Fruit fly (Drosophila melanogaster) whole organism, wandering third instar larva: ENCODE measurements around the gene Pi4KIIalpha.

Experiments used
- Abd-B ChIP-seq: fragments of >200 bp; optimal IDR thresholded peaks from 2 replicates; lab custom pipeline; 2017; ENCODE audit warnings: missing biosample characterization, missing genetic modification characterization
- CG9705 ChIP-seq: fragments of 200-800 bp; sonication (Bioruptor generic); optimal IDR thresholded peaks from 2 replicates; lab custom pipeline; 2018; ENCODE audit warnings: missing biosample characterization, mild to moderate bottlenecking, missing genetic modification characterization
- CrebA ChIP-seq: fragments of 200-800 bp; sonication (Bioruptor generic); optimal IDR thresholded peaks from 2 replicates; lab custom pipeline; 2016; ENCODE audit warnings: missing biosample characterization, mild to moderate bottlenecking, missing genetic modification characterization, borderline replicate concordance
- Dfd ChIP-seq: fragments of >200 bp; optimal IDR thresholded peaks from 2 replicates; lab custom pipeline; 2017; ENCODE audit warnings: missing biosample characterization, missing genetic modification characterization
- Dif ChIP-seq: fragments of 200-275, 200-300 bp; sonication (Bioruptor generic); optimal IDR thresholded peaks from 2 replicates; lab custom pipeline; 2018; ENCODE audit warnings: missing biosample characterization, missing genetic modification characterization; ENCODE audit not compliant: partially characterized antibody
- GATAd ChIP-seq: sonication (Bioruptor generic); optimal IDR thresholded peaks from 2 replicates; lab custom pipeline; 2016; ENCODE audit warnings: missing biosample characterization, missing genetic modification characterization
- Hnf4 ChIP-seq: fragments of 200-800 bp; sonication (Bioruptor generic); optimal IDR thresholded peaks from 2 replicates; lab custom pipeline; 2016; ENCODE audit warnings: missing biosample characterization, mild to moderate bottlenecking, missing genetic modification characterization
- Hr78 ChIP-seq: fragments of >200 bp; optimal IDR thresholded peaks from 2 replicates; lab custom pipeline; 2017; ENCODE audit warnings: missing biosample characterization, missing genetic modification characterization
- Hr83 ChIP-seq: fragments of 200-300 bp; sonication (Bioruptor generic); optimal IDR thresholded peaks from 2 replicates; lab custom pipeline; 2016; ENCODE audit warnings: missing biosample characterization, mild to moderate bottlenecking, missing genetic modification characterization, moderate library complexity; ENCODE audit not compliant: poor library complexity, severe bottlenecking
- Jra ChIP-seq: sonication (Bioruptor generic); optimal IDR thresholded peaks from 2 replicates; lab custom pipeline; 2016; ENCODE audit warnings: missing biosample characterization, missing genetic modification characterization
- Mio ChIP-seq: sonication (Bioruptor generic); optimal IDR thresholded peaks from 2 replicates; lab custom pipeline; 2016; ENCODE audit warnings: missing biosample characterization, missing genetic modification characterization
- Myc ChIP-seq: fragments of >200 bp; optimal IDR thresholded peaks from 2 replicates; lab custom pipeline; 2017
- N ChIP-seq: fragments of >200 bp; optimal IDR thresholded peaks from 2 replicates; lab custom pipeline; 2018; ENCODE audit warnings: missing biosample characterization, missing external identifiers, missing genetic modification characterization
- OdsH ChIP-seq: fragments of 200-800 bp; sonication (Bioruptor generic); optimal IDR thresholded peaks from 2 replicates; lab custom pipeline; 2016; ENCODE audit warnings: missing biosample characterization, mild to moderate bottlenecking, missing genetic modification characterization
- Rel ChIP-seq, 2 experiments: fragments of 200-800 bp; sonication (Bioruptor generic) in 1 of 2; optimal IDR thresholded peaks; 2 replicates in 1 of 2; 3 replicates in 1 of 2; lab custom pipeline; 2016 to 2019; ENCODE audit warnings: mild to moderate bottlenecking in 2 of 2, missing biosample characterization in 2 of 2, missing genetic modification characterization in 2 of 2, moderate library complexity in 1 of 2
- Vsx2 ChIP-seq: fragments of 200-300, 225-300 bp; sonication (Bioruptor generic); optimal IDR thresholded peaks from 2 replicates; lab custom pipeline; 2018; ENCODE audit warnings: missing biosample characterization, missing genetic modification characterization; ENCODE audit not compliant: partially characterized antibody
- dl ChIP-seq, 2 experiments: fragments of 175-275, 200-275 bp in 1 of 2; fragments of 200-275 bp in 1 of 2; sonication (Bioruptor generic); optimal IDR thresholded peaks; lab custom pipeline; 2018; ENCODE audit warnings: mild to moderate bottlenecking in 2 of 2, missing biosample characterization in 2 of 2, missing genetic modification characterization in 2 of 2, moderate library complexity in 2 of 2; ENCODE audit not compliant: partially characterized antibody in 2 of 2, insufficient read depth in 1 of 2
- dmrt93B ChIP-seq: fragments of 200-800 bp; sonication (Bioruptor generic); optimal IDR thresholded peaks from 2 replicates; lab custom pipeline; 2018; ENCODE audit warnings: missing biosample characterization, mild to moderate bottlenecking, missing genetic modification characterization
- dsf ChIP-seq: sonication (Bioruptor generic); optimal IDR thresholded peaks from 2 replicates; lab custom pipeline; 2016; ENCODE audit warnings: missing biosample characterization, missing genetic modification characterization, borderline replicate concordance
- ey ChIP-seq: fragments of 200-800 bp; sonication (Bioruptor generic); optimal IDR thresholded peaks from 2 replicates; lab custom pipeline; 2016; ENCODE audit warnings: missing biosample characterization, missing genetic modification characterization
- foxo ChIP-seq, 2 experiments: fragments of 200-800 bp; sonication (Bioruptor generic); optimal IDR thresholded peaks; 2 replicates in 1 of 2; 3 replicates in 1 of 2; lab custom pipeline; 2016 to 2017; ENCODE audit warnings: missing biosample characterization in 2 of 2, missing genetic modification characterization in 2 of 2
- fru ChIP-seq: fragments of 200-800 bp; sonication (Bioruptor generic); optimal IDR thresholded peaks from 3 replicates; lab custom pipeline; 2016; ENCODE audit warnings: missing biosample characterization, mild to moderate bottlenecking, missing genetic modification characterization
- h ChIP-seq: fragments of 200-800 bp; sonication (Bioruptor generic); optimal IDR thresholded peaks from 3 replicates; lab custom pipeline; 2016; ENCODE audit warnings: missing biosample characterization, mild to moderate bottlenecking, missing genetic modification characterization
- jim ChIP-seq: fragments of 175-275, 200-325 bp; sonication (Bioruptor generic); optimal IDR thresholded peaks from 2 replicates; lab custom pipeline; 2016; ENCODE audit warnings: missing biosample characterization, mild to moderate bottlenecking, missing genetic modification characterization
- lola ChIP-seq: fragments of >200 bp; optimal IDR thresholded peaks from 2 replicates; lab custom pipeline; 2017; ENCODE audit warnings: missing biosample characterization, missing genetic modification characterization
- pan ChIP-seq: fragments of >200 bp; optimal IDR thresholded peaks from 2 replicates; lab custom pipeline; 2017
- psq ChIP-seq: fragments of 200-800 bp; sonication (Bioruptor generic); optimal IDR thresholded peaks from 3 replicates; lab custom pipeline; 2017; ENCODE audit warnings: missing biosample characterization, mild to moderate bottlenecking, missing genetic modification characterization, moderate library complexity
- sage ChIP-seq: fragments of 200-800 bp; sonication (Bioruptor generic); optimal IDR thresholded peaks from 2 replicates; lab custom pipeline; 2016; ENCODE audit warnings: missing biosample characterization, mild to moderate bottlenecking, missing genetic modification characterization
- sv ChIP-seq: fragments of 200-800 bp; sonication (Bioruptor generic); optimal IDR thresholded peaks from 3 replicates; lab custom pipeline; 2016; ENCODE audit warnings: missing biosample characterization, missing genetic modification characterization
- tai ChIP-seq: sonication (Bioruptor generic); optimal IDR thresholded peaks from 2 replicates; lab custom pipeline; 2016; ENCODE audit warnings: missing biosample characterization, missing genetic modification characterization
- usp ChIP-seq: fragments of >200 bp; optimal IDR thresholded peaks from 2 replicates; lab custom pipeline; 2017; ENCODE audit warnings: missing biosample characterization, missing genetic modification characterization
- woc ChIP-seq: sonication (Bioruptor generic); optimal IDR thresholded peaks from 2 replicates; lab custom pipeline; 2016; ENCODE audit warnings: missing biosample characterization, mild to moderate bottlenecking, missing genetic modification characterization

Gene Pi4KIIalpha

dm6 chr3R:5550452-5550851 lies 13.0 kb downstream of the Pi4KIIalpha start:
- no peak for TF ChIP-seq psq (GFP tag; lab: Kevin White, UChicago)
- no peak for TF ChIP-seq usp (GFP tag; lab: Kevin White, UChicago)
- TF ChIP-seq pan (lab: Kevin White, UChicago): no peak

- peak; percentile 69 for TF ChIP-seq Myc (lab: Kevin White, UChicago)
- no peak for TF ChIP-seq dsf
- TF ChIP-seq h (GFP tag; lab: Kevin White, UChicago): peak; percentile 87
- no peak for TF ChIP-seq lola (GFP tag; lab: Kevin White, UChicago)
- TF ChIP-seq woc (GFP tag; lab: Kevin White, UChicago): peak; percentile 62
- TF ChIP-seq Jra (GFP tag; lab: Kevin White, UChicago): no peak
- TF ChIP-seq CG9705 (GFP tag; lab: Kevin White, UChicago): peak; percentile 38
- TF ChIP-seq ey: peak; percentile 42
- TF ChIP-seq Rel (GFP tag; optimal IDR thresholded peaks at IDR 0.05; lab: Kevin White, UChicago): no peak
- peak; percentile 41 for TF ChIP-seq Rel (tag; optimal IDR thresholded peaks at IDR 0.05; lab: Kevin White, UChicago)
- TF ChIP-seq Dif (GFP tag; lab: Kevin White, UChicago): peak; percentile 31
- TF ChIP-seq OdsH: peak; percentile 32
- peak in 1 of 2 experiments; percentile 69 for TF ChIP-seq foxo (GFP tag; optimal IDR thresholded peaks at IDR 0.05; lab: Kevin White, UChicago)
- TF ChIP-seq Hr83 (GFP tag; lab: Kevin White, UChicago): peak; percentile 87
- TF ChIP-seq sv: peak; percentile 44
- no peak for TF ChIP-seq N (GFP tag; lab: Kevin White, UChicago)
Measured at dm6 chr3R:5547464-5547943, 15.9 kb downstream of the Pi4KIIalpha start, which contains the start of gene CG2519. TSS of gene CG2519 (minus strand) at chr3R:5547775.

- no peak for TF ChIP-seq jim (GFP tag; lab: Kevin White, UChicago)
- TF ChIP-seq Jra (GFP tag; lab: Kevin White, UChicago): no peak
- no peak for TF ChIP-seq Hr83 (GFP tag; lab: Kevin White, UChicago)
- no peak for TF ChIP-seq Dfd (GFP tag; lab: Kevin White, UChicago)
- no peak for TF ChIP-seq h (GFP tag; lab: Kevin White, UChicago)
- TF ChIP-seq fru (GFP tag; lab: Kevin White, UChicago): no peak
- TF ChIP-seq Rel (GFP tag; optimal IDR thresholded peaks at IDR 0.05; lab: Kevin White, UChicago): no peak
- no peak for TF ChIP-seq Rel (tag; optimal IDR thresholded peaks at IDR 0.05; lab: Kevin White, UChicago)
- no peak for TF ChIP-seq Vsx2 (GFP tag; lab: Kevin White, UChicago)
- TF ChIP-seq Abd-B (GFP tag; lab: Kevin White, UChicago): no peak
- no peak for TF ChIP-seq lola (GFP tag; lab: Kevin White, UChicago)
- no peak for TF ChIP-seq pan (lab: Kevin White, UChicago)
- no peak for TF ChIP-seq CG9705 (GFP tag; lab: Kevin White, UChicago)
- TF ChIP-seq woc (GFP tag; lab: Kevin White, UChicago): no peak
- no peak for TF ChIP-seq sv
- no peak for TF ChIP-seq usp (GFP tag; lab: Kevin White, UChicago)
- no peak for TF ChIP-seq Mio
Measured at dm6 chr3R:5527563-5527962, 35.9 kb downstream of the Pi4KIIalpha start.

dm6 chr3R:5524804-5525203 lies 38.6 kb downstream of the Pi4KIIalpha start:
- no peak for TF ChIP-seq foxo (GFP tag; optimal IDR thresholded peaks at IDR 0.05; lab: Kevin White, UChicago)

- no peak for TF ChIP-seq fru (GFP tag; lab: Kevin White, UChicago)
- no peak for TF ChIP-seq Jra (GFP tag; lab: Kevin White, UChicago)
- TF ChIP-seq OdsH: no peak
- no peak for TF ChIP-seq Vsx2 (GFP tag; lab: Kevin White, UChicago)
- no peak for TF ChIP-seq Hr78
- TF ChIP-seq sage (GFP tag; lab: Kevin White, UChicago): no peak
- TF ChIP-seq Abd-B (GFP tag; lab: Kevin White, UChicago): no peak
- no peak for TF ChIP-seq sv
- TF ChIP-seq dl (GFP tag; optimal IDR thresholded peaks at IDR 0.05; lab: Kevin White, UChicago; ENCODE audit: insufficient read depth in 1 of 2, partially characterized antibody in 2 of 2): no peak
- no peak for TF ChIP-seq dmrt93B (GFP tag; lab: Kevin White, UChicago)
- no peak for TF ChIP-seq pan (lab: Kevin White, UChicago)
- TF ChIP-seq tai (GFP tag; lab: Kevin White, UChicago): no peak
- no peak for TF ChIP-seq jim (GFP tag; lab: Kevin White, UChicago)
- no peak for TF ChIP-seq N (GFP tag; lab: Kevin White, UChicago)
- TF ChIP-seq lola (GFP tag; lab: Kevin White, UChicago): no peak
- TF ChIP-seq Hnf4 (GFP tag; lab: Kevin White, UChicago): no peak
- no peak for TF ChIP-seq GATAd (GFP tag; lab: Kevin White, UChicago)
- no peak for TF ChIP-seq foxo (GFP tag; optimal IDR thresholded peaks at IDR 0.05; lab: Kevin White, UChicago)
- no peak for TF ChIP-seq CrebA (GFP tag; lab: Kevin White, UChicago)
- TF ChIP-seq, all 38 proteins: peak for 0
Measured at dm6 chr3R:5523070-5523637, 40.3 kb downstream of the Pi4KIIalpha start, which contains the start of the genes CG43845 and Nmdar1. TSS of gene CG43845 (minus strand) at chr3R:5523120. TSS of gene Nmdar1 (minus strand) at chr3R:5523328.
